Fruit fly (Drosophila melanogaster) whole organism, prepupa: ENCODE measurements around the gene Wnt10.

Experiments
- Blimp-1 ChIP-seq: fragments of 200-800 bp; sonication (Bioruptor generic); optimal IDR thresholded peaks from 3 replicates; lab custom pipeline; 2017; ENCODE audit warnings: missing biosample characterization, missing genetic modification characterization, mild to moderate bottlenecking, moderate library complexity, missing genetic modification reagents
- CG10631 ChIP-seq: fragments of 200-800 bp; sonication (Bioruptor generic); optimal IDR thresholded peaks from 2 replicates; lab custom pipeline; 2016; ENCODE audit warnings: missing biosample characterization, missing genetic modification characterization
- CG11762 ChIP-seq: fragments of 200-800 bp; sonication (Bioruptor generic); optimal IDR thresholded peaks from 3 replicates; lab custom pipeline; 2016; ENCODE audit warnings: missing biosample characterization, missing genetic modification characterization; ENCODE audit not compliant: insufficient read depth
- CG1621 ChIP-seq: fragments of 200-800 bp; sonication (Bioruptor generic); optimal IDR thresholded peaks from 3 replicates; lab custom pipeline; 2018; ENCODE audit warnings: missing biosample characterization, mild to moderate bottlenecking, missing genetic modification characterization
- CG32006 ChIP-seq: fragments of 200-800 bp; sonication (Bioruptor generic); optimal IDR thresholded peaks from 3 replicates; lab custom pipeline; 2017; ENCODE audit warnings: missing biosample characterization, mild to moderate bottlenecking, missing genetic modification characterization
- CG6163 ChIP-seq: fragments of 200-800 bp; sonication (Bioruptor generic); IDR thresholded peaks from 3 replicates; pipeline ENCODE4 v1.3.6; 2022; ENCODE audit warnings: missing biosample characterization, missing genetic modification characterization
- CG6792 ChIP-seq: fragments of 200-800 bp; sonication (Bioruptor generic); optimal IDR thresholded peaks from 3 replicates; lab custom pipeline; 2016; ENCODE audit warnings: missing biosample characterization, missing genetic modification characterization
- CG8632 ChIP-seq: fragments of 200-800 bp; sonication (Bioruptor generic); optimal IDR thresholded peaks from 3 replicates; lab custom pipeline; 2016; ENCODE audit warnings: missing biosample characterization, missing genetic modification characterization
- CG9139 ChIP-seq: fragments of 200-800 bp; sonication (Bioruptor generic); optimal IDR thresholded peaks from 3 replicates; lab custom pipeline; 2017; ENCODE audit warnings: missing biosample characterization, mild to moderate bottlenecking, missing genetic modification characterization
- Eip78C ChIP-seq: fragments of 200-800 bp; sonication (Bioruptor generic); peaks from one replicate; lab custom pipeline; 2016; ENCODE audit warnings: missing biosample characterization, missing genetic modification characterization
- Eip93F ChIP-seq: fragments of 200-800 bp; sonication (Bioruptor generic); optimal IDR thresholded peaks from 2 replicates; lab custom pipeline; 2016; ENCODE audit warnings: missing biosample characterization, mild to moderate bottlenecking, missing genetic modification characterization
- Ets96B ChIP-seq: fragments of 200-800 bp; optimal IDR thresholded peaks from 2 replicates; lab custom pipeline; 2019; ENCODE audit warnings: missing biosample characterization, mild to moderate bottlenecking, missing genetic modification characterization, moderate library complexity
- Gug ChIP-seq: fragments of 200-800 bp; sonication (Bioruptor generic); IDR thresholded peaks from 2 replicates; pipeline ENCODE4 v1.3.6; 2022; ENCODE audit warnings: missing biosample characterization, missing genetic modification characterization
- Hr38 ChIP-seq: sonication (Bioruptor generic); optimal IDR thresholded peaks from 2 replicates; lab custom pipeline; 2016; ENCODE audit warnings: missing biosample characterization, missing genetic modification characterization
- Hr4 ChIP-seq: fragments of 200-800 bp; sonication (Bioruptor generic); optimal IDR thresholded peaks from 3 replicates; lab custom pipeline; 2016; ENCODE audit warnings: missing biosample characterization, missing genetic modification characterization
- Lpt ChIP-seq: fragments of 200-800 bp; sonication (Bioruptor generic); optimal IDR thresholded peaks from 3 replicates; lab custom pipeline; 2016; ENCODE audit warnings: missing biosample characterization, missing genetic modification characterization
- Met ChIP-seq: fragments of 200-800 bp; sonication (Bioruptor generic); optimal IDR thresholded peaks from 3 replicates; lab custom pipeline; 2016; ENCODE audit warnings: missing biosample characterization, missing genetic modification characterization
- Smox ChIP-seq: fragments of 200-800 bp; sonication (Bioruptor generic); optimal IDR thresholded peaks from 3 replicates; lab custom pipeline; 2016; ENCODE audit warnings: missing biosample characterization, missing genetic modification characterization
- Sox15 ChIP-seq: fragments of 200-800 bp; sonication (Bioruptor generic); optimal IDR thresholded peaks from 3 replicates; lab custom pipeline; 2016; ENCODE audit warnings: missing biosample characterization, missing genetic modification characterization
- achi ChIP-seq: fragments of 200-800 bp; sonication (Bioruptor generic); optimal IDR thresholded peaks from 3 replicates; lab custom pipeline; 2016; ENCODE audit warnings: missing biosample characterization, missing genetic modification characterization
- cyc ChIP-seq: fragments of 200-800 bp; sonication (Bioruptor generic); optimal IDR thresholded peaks from 3 replicates; lab custom pipeline; 2016; ENCODE audit warnings: missing biosample characterization, missing genetic modification characterization
- eg ChIP-seq: fragments of 200-800 bp; sonication (Bioruptor generic); IDR thresholded peaks from 3 replicates; pipeline ENCODE4 v1.3.6; 2022; ENCODE audit warnings: missing biosample characterization, missing genetic modification characterization
- esn ChIP-seq: fragments of 200-800 bp; sonication (Bioruptor generic); optimal IDR thresholded peaks from 2 replicates; lab custom pipeline; 2016; ENCODE audit warnings: missing biosample characterization, mild to moderate bottlenecking, missing genetic modification characterization, moderate library complexity
- fd59A ChIP-seq: fragments of 200-800 bp; sonication (Bioruptor generic); optimal IDR thresholded peaks from 2 replicates; lab custom pipeline; 2017; ENCODE audit warnings: missing biosample characterization, mild to moderate bottlenecking, missing genetic modification characterization, missing genetic modification reagents
- fkh ChIP-seq: fragments of 200-800 bp; sonication (Bioruptor generic); optimal IDR thresholded peaks from 3 replicates; lab custom pipeline; 2017; ENCODE audit warnings: missing biosample characterization, mild to moderate bottlenecking, missing genetic modification characterization, moderate library complexity
- lz ChIP-seq: fragments of 200-800 bp; sonication (Bioruptor generic); optimal IDR thresholded peaks from 3 replicates; lab custom pipeline; 2016; ENCODE audit warnings: missing biosample characterization, missing genetic modification characterization
- net ChIP-seq: fragments of 200-800 bp; sonication (Bioruptor generic); optimal IDR thresholded peaks from 3 replicates; lab custom pipeline; 2016; ENCODE audit warnings: missing biosample characterization, missing genetic modification characterization
- pdm3 ChIP-seq: fragments of 200-800 bp; sonication (Bioruptor generic); optimal IDR thresholded peaks from 3 replicates; lab custom pipeline; 2016; ENCODE audit warnings: missing biosample characterization, missing genetic modification characterization
- spab ChIP-seq: fragments of 200-800 bp; sonication (Bioruptor generic); optimal IDR thresholded peaks from 2 replicates; lab custom pipeline; 2017; ENCODE audit warnings: missing biosample characterization, mild to moderate bottlenecking, missing genetic modification characterization, missing genetic modification reagents
- ss ChIP-seq, 2 experiments: fragments of 200-800 bp; sonication (Bioruptor generic); optimal IDR thresholded peaks; 2 replicates in 1 of 2; 3 replicates in 1 of 2; lab custom pipeline; 2017 to 2018; ENCODE audit warnings: mild to moderate bottlenecking in 2 of 2, missing biosample characterization in 2 of 2, missing genetic modification characterization in 2 of 2, moderate library complexity in 1 of 2
- svp ChIP-seq: fragments of 200-800 bp; sonication (Bioruptor generic); peaks from one replicate; lab custom pipeline; 2016; ENCODE audit warnings: missing biosample characterization, missing genetic modification characterization
- topi ChIP-seq: fragments of 200-800 bp; sonication (Bioruptor generic); optimal IDR thresholded peaks from 3 replicates; lab custom pipeline; 2016; ENCODE audit warnings: missing biosample characterization, missing genetic modification characterization

The Wnt10 gene

dm6 chr2L:7334183-7334582 is 29.0 kb upstream of the Wnt10 start (continued):
- TF ChIP-seq eg (GFP tag; lab: Robert Waterston, UW) (no peak), net (peak; percentile 51), Blimp-1 (GFP tag; lab: Kevin White, UChicago) (no peak), Gug (no peak), CG6792 (GFP tag; lab: Kevin White, UChicago) (peak; percentile 33), lz (GFP tag; lab: Kevin White, UChicago) (peak; percentile 18), achi (GFP tag; lab: Kevin White, UChicago) (peak; percentile 27), Lpt (GFP tag; lab: Kevin White, UChicago) (no peak), CG10631 (GFP tag; lab: Kevin White, UChicago) (no peak), CG8632 (GFP tag; lab: Kevin White, UChicago) (peak; percentile 51), Sox15 (GFP tag; lab: Kevin White, UChicago) (no peak), CG11762 (GFP tag; lab: Kevin White, UChicago) (peak; percentile 2), Hr38 (GFP tag; lab: Kevin White, UChicago) (no peak), Ets96B (tag; lab: Kevin White, UChicago) (peak; percentile 18), Met (GFP tag; lab: Kevin White, UChicago) (peak; percentile 50), topi (peak; percentile 50)

- TF ChIP-seq cyc (GFP tag; lab: Kevin White, UChicago) (no peak), Smox (GFP tag; lab: Kevin White, UChicago) (no peak), Eip78C (GFP tag; lab: Kevin White, UChicago) (peak; percentile 26), CG1621 (tag; lab: Kevin White, UChicago) (no peak), CG6163 (GFP tag; lab: Robert Waterston, UW) (0 out of 3 replicates have a peak, but pooled peaks have one; percentile 8), Gug (no peak), Hr4 (GFP tag; lab: Kevin White, UChicago) (no peak), CG32006 (GFP tag; lab: Kevin White, UChicago) (no peak), CG9139 (no peak), pdm3 (GFP tag; lab: Kevin White, UChicago) (no peak), svp (peak; percentile 29), fkh (GFP tag; lab: Kevin White, UChicago) (peak; percentile 85), Blimp-1 (GFP tag; lab: Kevin White, UChicago) (no peak)
- TF ChIP-seq, all 60 proteins: peak for 4
Measured at dm6 chr2L:7339392-7340014, 23.7 kb upstream of the Wnt10 start.

- peak; percentile 64 for TF ChIP-seq Eip78C (GFP tag; lab: Kevin White, UChicago)
- TF ChIP-seq Blimp-1 (GFP tag; lab: Kevin White, UChicago) = peak; percentile 19
- no peak for TF ChIP-seq esn (GFP tag; lab: Kevin White, UChicago)
Measured at dm6 chr2L:7340139-7340538, 23.0 kb upstream of the Wnt10 start.

- TF ChIP-seq spab (GFP tag; lab: Kevin White, UChicago) (no peak), Eip93F (GFP tag; lab: Kevin White, UChicago) (no peak), Blimp-1 (GFP tag; lab: Kevin White, UChicago) (no peak), Hr38 (GFP tag; lab: Kevin White, UChicago) (no peak), ss (GFP tag; optimal IDR thresholded peaks at IDR 0.05; lab: Kevin White, UChicago) (no peak), svp (no peak), CG1621 (tag; lab: Kevin White, UChicago) (no peak), lz (GFP tag; lab: Kevin White, UChicago) (no peak), CG32006 (GFP tag; lab: Kevin White, UChicago) (no peak), Sox15 (GFP tag; lab: Kevin White, UChicago) (no peak), fd59A (GFP tag; lab: Kevin White, UChicago) (no peak)
- TF ChIP-seq, all 60 proteins: peak for 0
Measured at dm6 chr2L:7352775-7353187, 10.4 kb upstream of the Wnt10 start.
